Fruit fly (Drosophila melanogaster): ENCODE results near the gene Rab3GAP1.

dm6 chr2L:1632730-1633172, 21.8 kb upstream of the Rab3GAP1 start:
- TF ChIP-seq CG33017 (tag; optimal IDR thresholded peaks at IDR 0.05) (no peak), CG7101 (tag; optimal IDR thresholded peaks at IDR 0.05) (no peak), CG14711 (tag; optimal IDR thresholded peaks at IDR 0.05) (no peak), pad (GFP tag; optimal IDR thresholded peaks at IDR 0.05) (no peak), Crg-1 (GFP tag; optimal IDR thresholded peaks at IDR 0.05) (no peak), CG1620 (GFP tag; optimal IDR thresholded peaks at IDR 0.05) (no peak), CG12768 (GFP tag; optimal IDR thresholded peaks at IDR 0.05) (no peak), Clk (GFP tag; optimal IDR thresholded peaks at IDR 0.05) (no peak), Mnt (GFP tag; optimal IDR thresholded peaks at IDR 0.05) (no peak), bab1 (GFP tag; optimal IDR thresholded peaks at IDR 0.05) (no peak), cnc (optimal IDR thresholded peaks at IDR 0.05) (no peak)

All from whole organism, adult.